Worm (Caenorhabditis elegans): Measurements from ENCODE around the gene rskd-1.

rskd-1 gene

ce11 chrV:12251041-12251440, 37.4 kb downstream of the rskd-1 start, which contains the start of gene T04H1.5:
T04H1.5 (plus strand) TSS chrV:12251341.
- TF ChIP-seq klf-2 (GFP tag; conservative IDR thresholded peaks at IDR 0.05) (no peak), tab-1 (GFP tag; IDR thresholded peaks at IDR 0.05) (no peak), ztf-29 (GFP tag; IDR thresholded peaks at IDR 0.05) (no peak), med-1 (GFP tag; optimal IDR thresholded peaks at IDR 0.05; ENCODE audit: insufficient read depth) (no peak), ztf-23 (GFP tag; IDR thresholded peaks at IDR 0.05) (no peak), ref-1 (GFP tag; conservative IDR thresholded peaks at IDR 0.05) (no peak), cog-1 (tag; optimal IDR thresholded peaks at IDR 0.05) (no peak), T22C8.4 (GFP tag; IDR thresholded peaks at IDR 0.05) (no peak), flt-1 (GFP tag; IDR thresholded peaks at IDR 0.05) (no peak)

DNA sequence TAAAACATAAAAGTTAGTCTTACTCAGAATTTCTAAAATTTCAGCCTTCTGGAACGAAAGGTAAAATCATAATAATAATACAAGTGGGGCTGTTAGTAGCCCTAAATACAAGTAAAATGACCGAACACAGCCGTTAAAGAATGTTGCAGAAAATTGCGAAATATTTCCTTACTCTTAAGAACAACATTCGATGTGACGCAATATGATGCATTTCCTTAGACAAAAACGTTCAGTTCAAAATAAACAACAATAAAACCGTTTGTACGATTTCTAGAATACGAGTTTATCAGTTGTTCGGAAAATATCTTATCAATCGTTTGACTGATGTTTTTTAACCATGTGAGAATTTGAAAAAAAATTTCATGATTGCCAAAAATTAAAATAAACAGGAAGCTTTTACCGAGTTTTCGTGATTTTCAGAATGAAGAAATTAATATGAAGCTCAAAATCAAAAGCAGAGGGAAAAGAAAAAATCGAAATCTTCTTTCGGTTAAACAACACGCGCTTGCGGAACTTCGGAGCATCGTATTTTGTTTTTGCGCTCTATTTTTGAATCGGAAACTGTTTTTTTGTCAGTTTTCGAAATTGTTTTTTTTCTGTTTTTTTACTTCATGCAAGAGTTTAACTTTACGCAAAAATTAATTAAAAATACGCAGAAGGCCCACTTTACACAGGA, 42.5 kb downstream of the rskd-1 start:
- TF ChIP-seq tab-1 (GFP tag; IDR thresholded peaks at IDR 0.05) (no peak), klf-2 (GFP tag; conservative IDR thresholded peaks at IDR 0.05) (no peak), med-1 (GFP tag; optimal IDR thresholded peaks at IDR 0.05; ENCODE audit: insufficient read depth) (no peak), ref-1 (GFP tag; conservative IDR thresholded peaks at IDR 0.05) (no peak), flt-1 (GFP tag; IDR thresholded peaks at IDR 0.05) (no peak), T22C8.4 (GFP tag; IDR thresholded peaks at IDR 0.05) (no peak), ztf-29 (GFP tag; IDR thresholded peaks at IDR 0.05) (no peak), cog-1 (tag; optimal IDR thresholded peaks at IDR 0.05) (no peak), ztf-23 (GFP tag; IDR thresholded peaks at IDR 0.05) (no peak)

DNA sequence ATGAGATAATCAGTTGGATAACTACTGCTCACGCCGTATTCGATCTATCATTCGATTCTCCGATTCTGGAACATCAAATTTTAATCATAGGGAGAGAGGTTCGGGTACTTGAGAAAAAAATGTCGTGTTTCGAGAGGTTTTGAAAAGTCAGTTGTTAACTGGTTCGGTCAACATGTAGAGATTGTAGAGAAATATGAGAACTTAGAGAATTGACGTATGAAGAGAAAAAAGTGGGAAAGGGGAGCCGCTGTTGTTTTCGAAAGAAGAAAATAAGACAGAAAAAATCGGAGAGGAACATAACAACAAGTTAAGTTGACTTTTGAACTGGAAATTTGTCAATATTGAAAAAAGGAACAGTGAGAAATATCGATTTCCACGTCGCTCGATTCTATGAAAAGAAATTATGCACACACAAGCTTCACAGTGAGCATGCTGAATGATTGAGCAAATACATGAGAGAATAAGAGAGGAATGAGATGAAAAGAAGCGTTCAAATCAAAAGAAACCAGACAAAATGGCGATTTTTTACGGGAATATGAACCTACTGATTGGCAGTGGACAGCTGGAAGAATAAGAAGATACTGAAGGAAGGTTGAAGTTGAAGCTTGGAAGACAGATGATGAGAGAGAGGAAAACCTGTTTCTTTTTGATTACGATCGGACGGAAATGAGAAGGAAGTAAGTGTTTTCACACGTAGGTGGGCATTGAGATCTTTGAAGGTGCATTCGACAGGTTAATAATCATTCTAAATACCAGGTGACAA, 43.3 kb downstream of the rskd-1 start, which contains the start of the genes T04H1.13, slfl-5 and rad-50:
Gene T04H1.13, minus strand, starts transcription at position 51 of the 763 bp plus-strand sequence.
Gene slfl-5, minus strand, starts transcription at position 65 of the 763 bp plus-strand sequence.
Gene rad-50, plus strand, starts transcription at position 667 of the 763 bp plus-strand sequence.
- TF ChIP-seq cog-1 (tag; optimal IDR thresholded peaks at IDR 0.05) (no peak), T22C8.4 (GFP tag; IDR thresholded peaks at IDR 0.05) (no peak), med-1 (GFP tag; optimal IDR thresholded peaks at IDR 0.05; ENCODE audit: insufficient read depth) (no peak), ztf-23 (GFP tag; IDR thresholded peaks at IDR 0.05) (no peak), klf-2 (GFP tag; conservative IDR thresholded peaks at IDR 0.05) (no peak), tab-1 (GFP tag; IDR thresholded peaks at IDR 0.05) (no peak), ztf-29 (GFP tag; IDR thresholded peaks at IDR 0.05) (no peak), ref-1 (GFP tag; conservative IDR thresholded peaks at IDR 0.05) (no peak), flt-1 (GFP tag; IDR thresholded peaks at IDR 0.05) (no peak)

DNA sequence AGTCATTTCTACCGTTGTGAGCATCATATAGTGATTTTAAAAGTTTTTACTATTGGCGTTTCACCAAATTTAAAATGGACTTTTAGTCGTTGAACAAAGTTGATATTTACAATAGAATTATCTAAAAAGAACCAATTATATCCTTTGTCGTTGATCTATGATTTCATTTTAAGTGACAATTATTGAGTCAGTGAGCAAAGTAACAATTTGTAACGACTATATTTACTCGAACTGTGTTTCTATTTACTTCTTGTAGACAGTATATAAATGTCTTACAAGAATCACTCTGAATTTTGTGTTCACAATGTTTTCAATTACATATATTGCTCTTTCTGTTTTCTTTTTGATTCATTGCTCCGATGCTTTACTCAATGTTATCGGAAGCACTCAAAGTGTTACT, 47.3 kb downstream of the rskd-1 start, which contains the start of gene ttr-22:
Gene ttr-22, plus strand, starts transcription at position 301 of the 400 bp plus-strand sequence.
- TF ChIP-seq tab-1 (GFP tag; IDR thresholded peaks at IDR 0.05) = no peak
- no peak for TF ChIP-seq ztf-23 (GFP tag; IDR thresholded peaks at IDR 0.05)
- TF ChIP-seq ztf-29 (GFP tag; IDR thresholded peaks at IDR 0.05) = no peak
- TF ChIP-seq flt-1 (GFP tag; IDR thresholded peaks at IDR 0.05) = no peak
- no peak for TF ChIP-seq ref-1 (GFP tag; conservative IDR thresholded peaks at IDR 0.05)
- no peak for TF ChIP-seq klf-2 (GFP tag; conservative IDR thresholded peaks at IDR 0.05)
- no peak for TF ChIP-seq T22C8.4 (GFP tag; IDR thresholded peaks at IDR 0.05)
- no peak for TF ChIP-seq cog-1 (tag; optimal IDR thresholded peaks at IDR 0.05)

DNA sequence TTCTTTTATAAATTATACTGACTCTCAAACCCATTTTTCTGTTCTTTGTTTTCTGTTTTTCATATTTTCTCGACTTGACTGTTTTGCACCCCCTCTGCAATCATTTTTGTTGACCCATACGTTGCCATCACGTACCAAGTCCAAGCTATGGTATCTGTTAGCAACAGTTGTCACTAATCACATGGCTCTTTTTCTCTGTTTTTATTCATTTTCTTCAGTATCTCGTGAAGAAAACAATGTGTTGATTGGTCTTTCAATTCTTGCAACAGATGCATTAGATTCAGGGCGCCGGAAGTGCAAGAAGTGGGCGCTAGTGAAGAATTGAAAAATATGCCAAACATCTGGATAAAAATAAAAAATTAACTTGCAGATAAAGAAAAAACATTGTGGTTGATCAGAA, 52.9 kb downstream of the rskd-1 start:
- TF ChIP-seq med-1 (GFP tag; optimal IDR thresholded peaks at IDR 0.05; ENCODE audit: insufficient read depth) (no peak), klf-2 (GFP tag; conservative IDR thresholded peaks at IDR 0.05) (no peak), ref-1 (GFP tag; conservative IDR thresholded peaks at IDR 0.05) (no peak), cog-1 (tag; optimal IDR thresholded peaks at IDR 0.05) (no peak), T22C8.4 (GFP tag; IDR thresholded peaks at IDR 0.05) (no peak), ztf-23 (GFP tag; IDR thresholded peaks at IDR 0.05) (no peak)

- TF ChIP-seq tab-1 (GFP tag; IDR thresholded peaks at IDR 0.05) (no peak), cog-1 (tag; optimal IDR thresholded peaks at IDR 0.05) (no peak)
Measured at ce11 chrV:12234293-12235004, 54.0 kb downstream of the rskd-1 start, which contains the start of gene myo-3. myo-3 (minus strand) TSS chrV:12234343.
